Worm (Caenorhabditis elegans): Measurements from ENCODE around the gene lido-16.

DNA sequence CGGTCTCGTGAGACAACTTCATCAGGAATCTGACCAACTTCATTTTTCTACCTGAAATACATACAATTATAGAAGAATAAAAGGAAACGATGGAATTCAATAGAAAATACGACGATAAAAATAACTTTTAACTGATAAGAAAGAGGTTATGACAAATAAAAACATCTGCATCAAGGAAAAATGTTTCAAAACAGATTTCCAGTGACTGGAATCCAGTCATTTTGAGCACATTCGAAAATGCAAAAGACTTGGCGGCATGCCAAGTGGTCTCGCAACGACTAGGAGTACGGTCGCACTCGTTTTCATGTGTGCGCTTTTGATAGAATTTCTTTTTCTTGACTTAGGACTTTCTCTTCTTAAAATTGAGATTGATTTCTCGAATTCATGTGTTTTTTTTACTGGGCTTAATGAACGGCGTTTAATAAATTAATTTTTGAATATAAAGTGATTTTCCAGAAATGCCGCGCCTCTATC, 5.0 kb upstream of the lido-16 start, which contains the start of the genes snr-3 and rsp-5:
- TF ChIP-seq snpc-4 (tag; optimal IDR thresholded peaks at IDR 0.05) (no peak), unc-120 (tag; optimal IDR thresholded peaks at IDR 0.05; ENCODE audit: poor library complexity, severe bottlenecking) (no peak), unc-62 (GFP tag; optimal IDR thresholded peaks at IDR 0.05) (no peak), nhr-237 (tag; optimal IDR thresholded peaks at IDR 0.05) (peak; percentile 56), ceh-39 (tag; optimal IDR thresholded peaks at IDR 0.05) (peak; percentile 8), mab-5 (tag; optimal IDR thresholded peaks at IDR 0.05) (no peak), elt-1 (tag; optimal IDR thresholded peaks at IDR 0.05; ENCODE audit: borderline replicate concordance, insufficient read depth) (no peak)
